Fruit fly (Drosophila melanogaster): ENCODE data around the gene elgi.

The elgi gene

dm6 chr3L:15982783-15983432 lies 26.6 kb downstream of the elgi start, which contains the start of the genes brm and Arl1 (continued):
- peak; percentile 98 for TF ChIP-seq CG8119 (GFP tag; IDR thresholded peaks at IDR 0.05)
- peak; percentile 97 for TF ChIP-seq Hr4 (GFP tag; optimal IDR thresholded peaks at IDR 0.05)
- TF ChIP-seq CG1621 (tag; optimal IDR thresholded peaks at IDR 0.05): peak; percentile 93
- peak; percentile 99 for TF ChIP-seq CG3032 (tag; optimal IDR thresholded peaks at IDR 0.05)
- peak; percentile 98 for TF ChIP-seq CG10631 (GFP tag; optimal IDR thresholded peaks at IDR 0.05)
- TF ChIP-seq fd85E (GFP tag; optimal IDR thresholded peaks at IDR 0.05): peak; percentile 85
- peak; percentile 94 for TF ChIP-seq Smox (GFP tag; optimal IDR thresholded peaks at IDR 0.05)
- TF ChIP-seq fkh (GFP tag; optimal IDR thresholded peaks at IDR 0.05): no peak
- peak; percentile 97 for TF ChIP-seq Eip93F (GFP tag; optimal IDR thresholded peaks at IDR 0.05)
- TF ChIP-seq CG10669 (GFP tag; optimal IDR thresholded peaks at IDR 0.05): peak; percentile 96
- peak; percentile 99 for TF ChIP-seq svp (GFP tag)
- TF ChIP-seq Gug (GFP tag; IDR thresholded peaks at IDR 0.05): peak; percentile 99
- peak; percentile 98 for TF ChIP-seq CG32006 (GFP tag; optimal IDR thresholded peaks at IDR 0.05)
- peak; percentile 98 for TF ChIP-seq Sox15 (GFP tag; optimal IDR thresholded peaks at IDR 0.05)
- TF ChIP-seq CG8632 (GFP tag; optimal IDR thresholded peaks at IDR 0.05): peak; percentile 98
- TF ChIP-seq Ets21C (GFP tag; optimal IDR thresholded peaks at IDR 0.05): peak; percentile 90
- TF ChIP-seq acj6 (GFP tag; optimal IDR thresholded peaks at IDR 0.05): peak; percentile 98
- TF ChIP-seq achi (GFP tag; optimal IDR thresholded peaks at IDR 0.05): peak; percentile 97
- TF ChIP-seq CG6792 (GFP tag; optimal IDR thresholded peaks at IDR 0.05): peak; percentile 94
- TF ChIP-seq CG6808 (GFP tag; optimal IDR thresholded peaks at IDR 0.05): peak; percentile 96
- peak; percentile 92 for TF ChIP-seq CG6854 (GFP tag; optimal IDR thresholded peaks at IDR 0.05)
- TF ChIP-seq CG7368 (GFP tag; optimal IDR thresholded peaks at IDR 0.05): peak; percentile 94
- peak; percentile 99 for TF ChIP-seq Ets96B (tag; optimal IDR thresholded peaks at IDR 0.05)
- peak; percentile 98 for TF ChIP-seq CG11294 (GFP tag; IDR thresholded peaks at IDR 0.05)
- TF ChIP-seq CG31627 (GFP tag; optimal IDR thresholded peaks at IDR 0.05): peak; percentile 95
- TF ChIP-seq OdsH (GFP tag; optimal IDR thresholded peaks at IDR 0.05): peak; percentile 98
- TF ChIP-seq Blimp-1 (GFP tag; optimal IDR thresholded peaks at IDR 0.05): peak; percentile 92
- TF ChIP-seq Hr38 (GFP tag; optimal IDR thresholded peaks at IDR 0.05): peak; percentile 6
- TF ChIP-seq CG8319 (GFP tag; optimal IDR thresholded peaks at IDR 0.05): peak; percentile 95
- TF ChIP-seq ss (GFP tag; optimal IDR thresholded peaks at IDR 0.05): peak in 1 of 2 experiments; percentile 99

- TF ChIP-seq Gug (GFP tag; IDR thresholded peaks at IDR 0.05) (no peak), CG3032 (tag; optimal IDR thresholded peaks at IDR 0.05) (no peak), CG34406 (GFP tag; optimal IDR thresholded peaks at IDR 0.05) (no peak), Ets21C (GFP tag; optimal IDR thresholded peaks at IDR 0.05) (no peak), acj6 (GFP tag; optimal IDR thresholded peaks at IDR 0.05) (no peak), CG9139 (GFP tag; optimal IDR thresholded peaks at IDR 0.05) (no peak), CG8632 (GFP tag; optimal IDR thresholded peaks at IDR 0.05) (no peak), OdsH (GFP tag; optimal IDR thresholded peaks at IDR 0.05) (no peak), Sox102F (GFP tag; optimal IDR thresholded peaks at IDR 0.05) (no peak), Met (GFP tag; optimal IDR thresholded peaks at IDR 0.05) (no peak), svp (GFP tag) (no peak), lz (GFP tag; optimal IDR thresholded peaks at IDR 0.05) (no peak), CG16779 (tag; optimal IDR thresholded peaks at IDR 0.05) (no peak), CG11902 (GFP tag; optimal IDR thresholded peaks at IDR 0.05) (no peak), CG10669 (GFP tag; optimal IDR thresholded peaks at IDR 0.05) (no peak), Hr38 (GFP tag; optimal IDR thresholded peaks at IDR 0.05) (no peak), cyc (GFP tag; optimal IDR thresholded peaks at IDR 0.05) (no peak)
Observed at dm6 chr3L:15987635-15988034, 31.3 kb downstream of the elgi start, which contains the start of gene PolD1. PolD1 (minus strand) TSS chr3L:15987815.

Measured in whole organism, prepupa.